Worm (Caenorhabditis elegans): ENCODE data around the gene C50E3.15.

ce11 chrV:7653567-7653966 lies 35.4 kb downstream of the C50E3.15 start, which contains the start of gene srh-200:
- no peak for TF ChIP-seq ztf-22 (GFP tag; optimal IDR thresholded peaks at IDR 0.05)
- TF ChIP-seq F37B4.10 (GFP tag; IDR thresholded peaks at IDR 0.05), result no peak
- no peak for TF ChIP-seq ztf-28 (GFP tag; IDR thresholded peaks at IDR 0.05)
- no peak for TF ChIP-seq Y53F4B.3 (GFP tag; IDR thresholded peaks at IDR 0.05)
- TF ChIP-seq dpff-1 (tag; optimal IDR thresholded peaks at IDR 0.05), result no peak
- no peak for TF ChIP-seq cebp-1 (GFP tag; IDR thresholded peaks at IDR 0.05)
- TF ChIP-seq cebp-1 (tag; optimal IDR thresholded peaks at IDR 0.05), result no peak
- TF ChIP-seq ets-4 (GFP tag; optimal IDR thresholded peaks at IDR 0.05), result no peak
- TF ChIP-seq unc-62 (GFP tag; optimal IDR thresholded peaks at IDR 0.05), result no peak

Measured in whole organism, young adult.